2 worm cellular contexts compared by ENCODE assay signal in genomic region chrIII:10094538-10094937, ce11.
TF ChIP-seq lines count a peak whose summit lies in the region.

No protein-coding gene starts in this region.

TF ChIP-seq in whole organism, L1 larva, 84 proteins besides CTCF, POLR2A, EP300 and RAD21 (continued from another document):
- TF ChIP-seq dpl-1 (GFP tag; optimal IDR thresholded peaks at IDR 0.05; lab: Kevin White, UChicago), result peak in 1 of 3 experiments; percentile 11
- no peak for TF ChIP-seq C34B4.2 (tag; optimal IDR thresholded peaks at IDR 0.05; lab: Kevin White, UChicago)
- no peak for TF ChIP-seq egl-13 (tag; optimal IDR thresholded peaks at IDR 0.05; lab: Kevin White, UChicago)
- TF ChIP-seq fkh-8 (tag; optimal IDR thresholded peaks at IDR 0.05; lab: Kevin White, UChicago), result no peak
- TF ChIP-seq sptf-1 (tag; optimal IDR thresholded peaks at IDR 0.05; lab: Kevin White, UChicago), result no peak
- TF ChIP-seq nhr-90 (tag; optimal IDR thresholded peaks at IDR 0.05; lab: Kevin White, UChicago; ENCODE audit: poor library complexity), result peak; percentile 37
- peak; percentile 22 for TF ChIP-seq mep-1 (tag; optimal IDR thresholded peaks at IDR 0.05; lab: Kevin White, UChicago)
- no peak for TF ChIP-seq fkh-10 (GFP tag; optimal IDR thresholded peaks at IDR 0.05; lab: Kevin White, UChicago)
- no peak for TF ChIP-seq C16A3.4 (tag; optimal IDR thresholded peaks at IDR 0.05; lab: Kevin White, UChicago)
- TF ChIP-seq hlh-17 (GFP tag; optimal IDR thresholded peaks at IDR 0.05; lab: Kevin White, UChicago; ENCODE audit: borderline replicate concordance), result no peak
- TF ChIP-seq C04F5.9 (tag; optimal IDR thresholded peaks at IDR 0.05; lab: Kevin White, UChicago), result no peak
- TF ChIP-seq lin-15B (tag; optimal IDR thresholded peaks at IDR 0.05; lab: Kevin White, UChicago), result no peak
- TF ChIP-seq tlp-1 (tag; optimal IDR thresholded peaks at IDR 0.05; lab: Kevin White, UChicago), result no peak
- peak; percentile 56 for TF ChIP-seq snu-23 (GFP tag; optimal IDR thresholded peaks at IDR 0.05; lab: Kevin White, UChicago)
- TF ChIP-seq ceh-90 (tag; optimal IDR thresholded peaks at IDR 0.05; lab: Kevin White, UChicago), result no peak
- TF ChIP-seq unc-30 (tag; optimal IDR thresholded peaks at IDR 0.05; lab: Kevin White, UChicago), result no peak
- no peak for TF ChIP-seq ces-1 (GFP tag; optimal IDR thresholded peaks at IDR 0.05; lab: Kevin White, UChicago)
- peak; percentile 21 for TF ChIP-seq nhr-47 (tag; optimal IDR thresholded peaks at IDR 0.05; lab: Kevin White, UChicago)
- no peak for TF ChIP-seq vab-15 (tag; optimal IDR thresholded peaks at IDR 0.05; lab: Kevin White, UChicago)
- TF ChIP-seq ama-1 (optimal IDR thresholded peaks at IDR 0.05; lab: Kevin White, UChicago), result no peak
- no peak for TF ChIP-seq aha-1 (tag; optimal IDR thresholded peaks at IDR 0.05; lab: Kevin White, UChicago)
- TF ChIP-seq swsn-7 (tag; optimal IDR thresholded peaks at IDR 0.05; lab: Kevin White, UChicago), result peak; percentile 21
- no peak for TF ChIP-seq F16B12.6 (tag; optimal IDR thresholded peaks at IDR 0.05; lab: Kevin White, UChicago)
- no peak for TF ChIP-seq ceh-82 (tag; optimal IDR thresholded peaks at IDR 0.05; lab: Kevin White, UChicago)
- TF ChIP-seq isw-1 (GFP tag; IDR thresholded peaks at IDR 0.05; lab: Robert Waterston, UW), result no peak
- TF ChIP-seq lin-39 (tag; optimal IDR thresholded peaks at IDR 0.05; lab: Kevin White, UChicago), result no peak
- no peak for TF ChIP-seq fkh-4 (tag; optimal IDR thresholded peaks at IDR 0.05; lab: Kevin White, UChicago; ENCODE audit: borderline replicate concordance)
- no peak for TF ChIP-seq efl-3 (GFP tag; optimal IDR thresholded peaks at IDR 0.05; lab: Kevin White, UChicago)
- TF ChIP-seq pqm-1 (tag; optimal IDR thresholded peaks at IDR 0.05; lab: Kevin White, UChicago), result no peak
- TF ChIP-seq jun-1 (tag; optimal IDR thresholded peaks at IDR 0.05; lab: Kevin White, UChicago), result no peak
- peak; percentile 32 for TF ChIP-seq dsc-1 (tag; optimal IDR thresholded peaks at IDR 0.05; lab: Kevin White, UChicago)
- TF ChIP-seq rnt-1 (tag; optimal IDR thresholded peaks at IDR 0.05; lab: Kevin White, UChicago), result peak; percentile 33
- peak in 1 of 2 experiments; percentile 6 for TF ChIP-seq efl-1 (optimal IDR thresholded peaks at IDR 0.05; lab: Kevin White, UChicago)
- peak in 1 of 2 experiments; percentile 83 for TF ChIP-seq efl-1 (GFP tag; optimal IDR thresholded peaks at IDR 0.05 in 1 of 2; lab: Kevin White, UChicago)
- no peak for TF ChIP-seq nhr-12 (tag; optimal IDR thresholded peaks at IDR 0.05; lab: Kevin White, UChicago)
- no peak for TF ChIP-seq elt-3 (tag; optimal IDR thresholded peaks at IDR 0.05; lab: Kevin White, UChicago)
- no peak for TF ChIP-seq unc-98 (GFP tag; IDR thresholded peaks at IDR 0.05; lab: Robert Waterston, UW)
- no peak for TF ChIP-seq lin-13 (GFP tag; optimal IDR thresholded peaks at IDR 0.05; lab: Kevin White, UChicago)
- no peak for TF ChIP-seq sox-4 (tag; optimal IDR thresholded peaks at IDR 0.05; lab: Kevin White, UChicago)
- no peak for TF ChIP-seq snpc-4 (tag; optimal IDR thresholded peaks at IDR 0.05; lab: Kevin White, UChicago)
- no peak for TF ChIP-seq nhr-77 (tag; optimal IDR thresholded peaks at IDR 0.05; lab: Kevin White, UChicago)
- TF ChIP-seq lin-14 (GFP tag; optimal IDR thresholded peaks at IDR 0.05; lab: Kevin White, UChicago), result peak; percentile 60
- TF ChIP-seq ets-5 (GFP tag; IDR thresholded peaks at IDR 0.05; lab: Robert Waterston, UW), result no peak

TF ChIP-seq in whole organism, young adult, 124 proteins besides CTCF, POLR2A, EP300 and RAD21 (continued from another document):
- TF ChIP-seq efl-1 (GFP tag; optimal IDR thresholded peaks at IDR 0.05; lab: Kevin White, UChicago) (peak; percentile 35), lin-26 (GFP tag; IDR thresholded peaks at IDR 0.05; lab: Robert Waterston, UW) (0 out of 2 replicates have a peak, but pooled peaks have one; percentile 24)
